Worm (Caenorhabditis elegans) whole organism, L4 larva: ENCODE measurements around the gene C26E1.1.

Source experiments
- D1046.2 ChIP-seq: fragments of 200-800 bp; sonication (Bioruptor generic); IDR thresholded peaks from 2 replicates; pipeline ENCODE4 v1.3.6; 2022; ENCODE audit warnings: missing genetic modification characterization, missing compliant biosample characterization
- F10B5.3 ChIP-seq: sonication (generic microtip); optimal IDR thresholded peaks from 2 replicates; lab custom pipeline; 2016; ENCODE audit warnings: mild to moderate bottlenecking, missing genetic modification characterization, missing compliant biosample characterization
- F44E2.7 ChIP-seq: fragments of 200-800 bp; sonication (Bioruptor generic); IDR thresholded peaks from 2 replicates; pipeline ENCODE4 v2.1.2; 2022; ENCODE audit warnings: missing genetic modification characterization, missing compliant biosample characterization
- R02D3.7 ChIP-seq: fragments of 150-350 bp; sonication (generic microtip); optimal IDR thresholded peaks from 3 replicates; lab custom pipeline; 2014; ENCODE audit warnings: missing biosample characterization, missing genetic modification characterization
- Y105C5A.15 ChIP-seq: fragments of 200-800 bp; sonication (Bioruptor generic); IDR thresholded peaks from 2 replicates; pipeline ENCODE4 v1.3.6; 2022; ENCODE audit warnings: missing genetic modification characterization, missing compliant biosample characterization
- Y5F2A.4 ChIP-seq: fragments of 200-800 bp; sonication (Bioruptor generic); optimal IDR thresholded peaks from 2 replicates; lab custom pipeline; 2018; ENCODE audit warnings: mild to moderate bottlenecking, missing genetic modification characterization, missing compliant biosample characterization
- Y75B8A.6 ChIP-seq: fragments of 200-800 bp; sonication (Bioruptor generic); IDR thresholded peaks from 2 replicates; pipeline ENCODE4 v1.3.6; 2022; ENCODE audit warnings: missing genetic modification reagents, missing genetic modification characterization, missing compliant biosample characterization
- ZK337.2 ChIP-seq: fragments of 200-800 bp; sonication (Bioruptor generic); IDR thresholded peaks from 2 replicates; pipeline ENCODE4 v1.3.6; 2022; ENCODE audit warnings: missing genetic modification reagents, missing genetic modification characterization, missing compliant biosample characterization
- aha-1 ChIP-seq: fragments of 150-350 bp; peaks from one replicate; lab custom pipeline; 2014; ENCODE audit warnings: missing biosample characterization, missing genetic modification characterization
- ceh-32 ChIP-seq: sonication (generic microtip); optimal IDR thresholded peaks from 2 replicates; lab custom pipeline; 2016; ENCODE audit warnings: mild to moderate bottlenecking, missing genetic modification characterization, missing compliant biosample characterization; ENCODE audit not compliant: poor library complexity
- ceh-62 ChIP-seq: sonication (generic microtip); optimal IDR thresholded peaks from 2 replicates; lab custom pipeline; 2017; ENCODE audit warnings: missing biosample characterization, missing genetic modification characterization
- cey-2 ChIP-seq: sonication (generic microtip); optimal IDR thresholded peaks from 3 replicates; lab custom pipeline; 2017; ENCODE audit warnings: missing genetic modification characterization, mild to moderate bottlenecking, missing compliant biosample characterization, antibody characterized with exemption, borderline replicate concordance; ENCODE audit not compliant: insufficient read depth
- daf-16 ChIP-seq, 3 experiments: sonication (generic microtip); optimal IDR thresholded peaks; 2 replicates each; lab custom pipeline; 2016 to 2017; ENCODE audit warnings: missing genetic modification characterization in 3 of 3, missing genetic modification reagents in 3 of 3, mild to moderate bottlenecking in 2 of 3, missing compliant biosample characterization in 2 of 3, missing biosample characterization in 1 of 3, moderate library complexity in 1 of 3
- daf-19 ChIP-seq: fragments of 200-800 bp; sonication (Bioruptor generic); conservative IDR thresholded peaks from 2 replicates; pipeline ENCODE4 v1.3.6; 2022; ENCODE audit warnings: missing genetic modification characterization, missing compliant biosample characterization
- dmd-9 ChIP-seq: fragments of 200-800 bp; sonication (Bioruptor generic); IDR thresholded peaks from 2 replicates; pipeline ENCODE4 v1.3.6; 2022; ENCODE audit warnings: missing genetic modification reagents, missing genetic modification characterization, missing compliant biosample characterization
- dpl-1 ChIP-seq: fragments of 150-350 bp; optimal IDR thresholded peaks from 2 replicates; lab custom pipeline; 2014; ENCODE audit warnings: missing biosample characterization, missing genetic modification reagents, missing genetic modification characterization
- egl-27 ChIP-seq: sonication (generic microtip); optimal IDR thresholded peaks from 3 replicates; lab custom pipeline; 2017; ENCODE audit warnings: missing biosample characterization, missing genetic modification reagents, missing genetic modification characterization
- fos-1 ChIP-seq: fragments of 150-350 bp; optimal IDR thresholded peaks from 2 replicates; lab custom pipeline; 2014; ENCODE audit warnings: missing biosample characterization, missing genetic modification characterization
- hif-1 ChIP-seq, 2 experiments: sonication (generic microtip); optimal IDR thresholded peaks; 2 replicates each; lab custom pipeline; 2016 to 2017; ENCODE audit warnings: missing compliant biosample characterization in 2 of 2, missing genetic modification characterization in 2 of 2, missing genetic modification reagents in 2 of 2, missing genotype in 2 of 2, mild to moderate bottlenecking in 1 of 2
- hlh-30 ChIP-seq: sonication (generic microtip); optimal IDR thresholded peaks from 2 replicates; lab custom pipeline; 2017; ENCODE audit warnings: antibody characterized with exemption, mild to moderate bottlenecking, missing genetic modification characterization, missing compliant biosample characterization; ENCODE audit not compliant: insufficient read depth
- hmg-1.1 ChIP-seq: fragments of 200-800 bp; sonication (Bioruptor generic); IDR thresholded peaks from 2 replicates; pipeline ENCODE4 v1.3.6; 2022; ENCODE audit warnings: missing genetic modification reagents, missing genetic modification characterization, missing compliant biosample characterization
- lin-1 ChIP-seq: fragments of 200-800 bp; sonication (Bioruptor generic); IDR thresholded peaks from 2 replicates; pipeline ENCODE4 v1.3.6; 2022; ENCODE audit warnings: missing genetic modification reagents, missing genetic modification characterization, missing compliant biosample characterization
- lin-13 ChIP-seq: fragments of 150-350 bp; optimal IDR thresholded peaks from 2 replicates; lab custom pipeline; 2014; ENCODE audit warnings: missing biosample characterization, missing genetic modification reagents, missing genetic modification characterization
- lin-15B ChIP-seq: fragments of 150-350 bp; sonication (generic microtip); optimal IDR thresholded peaks from 3 replicates; lab custom pipeline; 2014; ENCODE audit warnings: missing biosample characterization, missing genetic modification characterization
- lin-38 ChIP-seq: fragments of 200-800 bp; sonication (Bioruptor generic); IDR thresholded peaks from 2 replicates; pipeline ENCODE4 v1.3.6; 2022; ENCODE audit warnings: missing genetic modification reagents, missing genetic modification characterization, missing compliant biosample characterization
- lsy-2 ChIP-seq, 2 experiments: fragments of 150-350 bp in 1 of 2; sonication (generic microtip) in 1 of 2; optimal IDR thresholded peaks; 2 replicates each; lab custom pipeline; 2014 to 2017; ENCODE audit warnings: missing biosample characterization in 2 of 2, missing genetic modification characterization in 2 of 2
- madf-5 ChIP-seq, 2 experiments: fragments of 200-800 bp; sonication (Bioruptor generic); IDR thresholded peaks; 2 replicates each; pipeline ENCODE4 v1.3.6; 2022; ENCODE audit warnings: missing compliant biosample characterization in 2 of 2, missing genetic modification characterization in 2 of 2
- mes-2 ChIP-seq: sonication (generic microtip); optimal IDR thresholded peaks from 2 replicates; lab custom pipeline; 2016; ENCODE audit warnings: missing genotype, mild to moderate bottlenecking, missing genetic modification characterization, missing compliant biosample characterization; ENCODE audit not compliant: poor library complexity, severe bottlenecking
- mxl-3 ChIP-seq: fragments of 200-800 bp; sonication (Bioruptor generic); optimal IDR thresholded peaks from 2 replicates; lab custom pipeline; 2018; ENCODE audit warnings: mild to moderate bottlenecking, missing genetic modification characterization, missing compliant biosample characterization
- nhr-102 ChIP-seq: sonication (generic microtip); optimal IDR thresholded peaks from 2 replicates; lab custom pipeline; 2016; ENCODE audit warnings: mild to moderate bottlenecking, missing genetic modification characterization, moderate library complexity, missing compliant biosample characterization
- nhr-11 ChIP-seq: fragments of 150-350 bp; optimal IDR thresholded peaks from 2 replicates; lab custom pipeline; 2014; ENCODE audit warnings: missing biosample characterization, missing genetic modification characterization
- nhr-111 ChIP-seq: fragments of 200-800 bp; sonication (Bioruptor generic); optimal IDR thresholded peaks from 2 replicates; lab custom pipeline; 2018; ENCODE audit warnings: mild to moderate bottlenecking, missing genetic modification characterization, missing compliant biosample characterization
- nhr-25 ChIP-seq: sonication (generic microtip); optimal IDR thresholded peaks from 2 replicates; lab custom pipeline; 2017; ENCODE audit warnings: missing genetic modification characterization, mild to moderate bottlenecking, missing compliant biosample characterization, antibody characterized with exemption, moderate library complexity, borderline replicate concordance; ENCODE audit not compliant: insufficient read depth
- nhr-28 ChIP-seq: fragments of 150-350 bp; optimal IDR thresholded peaks from 2 replicates; lab custom pipeline; 2014; ENCODE audit warnings: missing biosample characterization, missing genetic modification characterization
- nhr-41 ChIP-seq: fragments of 200-800 bp; sonication (Bioruptor generic); IDR thresholded peaks from 2 replicates; pipeline ENCODE4 v1.3.6; 2022; ENCODE audit warnings: missing genetic modification reagents, missing genetic modification characterization, missing compliant biosample characterization
- nhr-48 ChIP-seq: sonication (generic microtip); optimal IDR thresholded peaks from 2 replicates; lab custom pipeline; 2016; ENCODE audit warnings: mild to moderate bottlenecking, missing genetic modification characterization, missing compliant biosample characterization
- nhr-6 ChIP-seq: fragments of 150-350 bp; optimal IDR thresholded peaks from 2 replicates; lab custom pipeline; 2014; ENCODE audit warnings: missing biosample characterization, missing genetic modification characterization
- php-3 ChIP-seq: fragments of 200-800 bp; sonication (Bioruptor generic); IDR thresholded peaks from 2 replicates; pipeline ENCODE4 v1.3.6; 2022; ENCODE audit warnings: missing genetic modification reagents, missing genetic modification characterization, missing compliant biosample characterization
- saeg-2 ChIP-seq: fragments of 200-800 bp; sonication (Bioruptor generic); IDR thresholded peaks from 2 replicates; pipeline ENCODE4 v1.3.6; 2022; ENCODE audit warnings: missing genetic modification reagents, missing genetic modification characterization, missing compliant biosample characterization
- set-16 ChIP-seq: fragments of 200-800 bp; sonication (Bioruptor generic); IDR thresholded peaks from 2 replicates; pipeline ENCODE4 v1.3.6; 2022; ENCODE audit warnings: missing genetic modification reagents, missing genetic modification characterization, missing compliant biosample characterization
- tag-97 ChIP-seq: fragments of 200-800 bp; sonication (Bioruptor generic); IDR thresholded peaks from 2 replicates; pipeline ENCODE4 v1.3.6; 2022; ENCODE audit warnings: missing genetic modification characterization, missing compliant biosample characterization
- tra-1 ChIP-seq: fragments of 200-800 bp; sonication (Bioruptor generic); IDR thresholded peaks from 2 replicates; pipeline ENCODE4 v1.3.6; 2022; ENCODE audit warnings: missing genetic modification reagents, missing genetic modification characterization, missing compliant biosample characterization
- unc-39 ChIP-seq: sonication (generic microtip); optimal IDR thresholded peaks from 2 replicates; lab custom pipeline; 2017; ENCODE audit warnings: missing biosample characterization, missing genetic modification characterization
- unc-62 ChIP-seq, 3 experiments: fragments of 150-350 bp in 1 of 3; sonication (generic microtip); optimal IDR thresholded peaks in 2 of 3; peaks in 1 of 3; 1 replicate in 1 of 3; 2 replicates in 2 of 3; lab custom pipeline; 2014 to 2017; ENCODE audit warnings: missing biosample characterization in 3 of 3, missing genetic modification characterization in 3 of 3, missing genetic modification reagents in 3 of 3, missing genotype in 1 of 3
- vab-7 ChIP-seq: fragments of 200-800 bp; sonication (Bioruptor generic); IDR thresholded peaks from 2 replicates; pipeline ENCODE4 v1.3.6; 2022; ENCODE audit warnings: missing genetic modification reagents, missing genetic modification characterization, missing compliant biosample characterization
- zfp-2 ChIP-seq: sonication (generic microtip); optimal IDR thresholded peaks from 2 replicates; lab custom pipeline; 2016; ENCODE audit warnings: mild to moderate bottlenecking, missing genetic modification characterization, missing compliant biosample characterization
- zip-11 ChIP-seq: fragments of 200-800 bp; sonication (Bioruptor generic); IDR thresholded peaks from 2 replicates; pipeline ENCODE4 v1.3.6; 2022; ENCODE audit warnings: missing genetic modification characterization, missing compliant biosample characterization
- ztf-11 ChIP-seq: fragments of 150-350 bp; optimal IDR thresholded peaks from 2 replicates; lab custom pipeline; 2014; ENCODE audit warnings: missing biosample characterization, missing genetic modification characterization
- ztf-7 ChIP-seq: fragments of 150-350 bp; optimal IDR thresholded peaks from 2 replicates; lab custom pipeline; 2014; ENCODE audit warnings: missing biosample characterization, missing genetic modification characterization

The C26E1.1 gene

ce11 chrV:13269228-13269630 is 28.1 kb upstream of the C26E1.1 start:
- TF ChIP-seq nhr-102 (tag; lab: Kevin White, UChicago) (peak; percentile 86), hmg-1.1 (GFP tag; lab: Robert Waterston, UW) (no peak), lsy-2 (tag; optimal IDR thresholded peaks at IDR 0.05; lab: Kevin White, UChicago) (peak; percentile 32 to 59), fos-1 (tag; lab: Kevin White, UChicago) (peak; percentile 70), lin-1 (peak; percentile 66; the same call in 1 of the 2 replicates), lin-13 (no peak), nhr-25 (tag; lab: Kevin White, UChicago) (no peak), dmd-9 (GFP tag; lab: Robert Waterston, UW) (no peak), hif-1 (tag; optimal IDR thresholded peaks at IDR 0.05; lab: Kevin White, UChicago) (peak in 1 of 2 experiments; percentile 17), F10B5.3 (no peak), unc-39 (tag; lab: Kevin White, UChicago) (no peak), daf-16 (GFP tag; optimal IDR thresholded peaks at IDR 0.05; lab: Kevin White, UChicago) (peak in 1 of 2 experiments; percentile 21), daf-16 (tag; optimal IDR thresholded peaks at IDR 0.05; lab: Kevin White, UChicago) (peak; percentile 94), egl-27 (no peak), mxl-3 (GFP tag; lab: Kevin White, UChicago) (no peak), lin-38 (GFP tag; lab: Robert Waterston, UW) (peak; percentile 6; the same call in 1 of the 2 replicates), tag-97 (no peak), ceh-62 (tag; lab: Kevin White, UChicago) (no peak), F44E2.7 (GFP tag; lab: Robert Waterston, UW) (no peak), nhr-28 (tag; lab: Kevin White, UChicago) (peak; percentile 67), zfp-2 (tag; lab: Kevin White, UChicago) (no peak), ztf-7 (peak; percentile 22), D1046.2 (GFP tag; lab: Robert Waterston, UW) (no peak), ZK337.2 (no peak), Y105C5A.15 (GFP tag; lab: Robert Waterston, UW) (0 out of 2 replicates have a peak, but pooled peaks have one; percentile 35), dpl-1 (GFP tag; lab: Kevin White, UChicago) (no peak), cey-2 (tag; lab: Kevin White, UChicago) (no peak), R02D3.7 (tag; lab: Kevin White, UChicago) (no peak), daf-19 (GFP tag; lab: Robert Waterston, UW) (no peak), lin-15B (tag; lab: Kevin White, UChicago) (no peak), vab-7 (GFP tag; lab: Robert Waterston, UW) (no peak), nhr-111 (no peak), tra-1 (GFP tag; lab: Robert Waterston, UW) (peak; percentile 64), nhr-48 (tag; lab: Kevin White, UChicago) (peak; percentile 81), Y5F2A.4 (GFP tag; lab: Kevin White, UChicago) (no peak), zip-11 (GFP tag; lab: Robert Waterston, UW) (no peak), saeg-2 (GFP tag; lab: Robert Waterston, UW) (no peak), hlh-30 (tag; lab: Kevin White, UChicago) (peak; percentile 80), set-16 (GFP tag; lab: Robert Waterston, UW) (no peak), mes-2 (tag; lab: Kevin White, UChicago) (peak; percentile 21), unc-62 (GFP tag; optimal IDR thresholded peaks at IDR 0.05 in 1 of 2; lab: Kevin White, UChicago) (peak in 1 of 2 experiments; percentile 51), unc-62 (tag; optimal IDR thresholded peaks at IDR 0.05; lab: Kevin White, UChicago) (no peak), nhr-6 (tag; lab: Kevin White, UChicago) (peak; percentile 56), ztf-11 (no peak), ceh-32 (tag; lab: Kevin White, UChicago) (no peak), nhr-41 (GFP tag; lab: Robert Waterston, UW) (no peak), aha-1 (tag; lab: Kevin White, UChicago) (peak; percentile 92), Y75B8A.6 (GFP tag; lab: Robert Waterston, UW) (peak; percentile 64; the same call in 1 of the 2 replicates), madf-5 (GFP tag; IDR thresholded peaks at IDR 0.05; lab: Robert Waterston, UW) (no peak), php-3 (GFP tag; lab: Robert Waterston, UW) (peak; percentile 80; the same call in 1 of the 2 replicates), nhr-11 (no peak)
